Worm (Caenorhabditis elegans): Measurements from ENCODE around the gene C14F11.4.

- TF ChIP-seq ets-7 (tag; optimal IDR thresholded peaks at IDR 0.05) = no peak
- TF ChIP-seq flt-1 (GFP tag; IDR thresholded peaks at IDR 0.05) = no peak
- TF ChIP-seq sea-1 (GFP tag; conservative IDR thresholded peaks at IDR 0.05) = no peak
- TF ChIP-seq ama-1 (optimal IDR thresholded peaks at IDR 0.05) = no peak
- TF ChIP-seq tbx-37 (GFP tag; conservative IDR thresholded peaks at IDR 0.05) = no peak; the same call in 1 of the 2 replicates
- no peak for TF ChIP-seq scrt-1 (GFP tag; IDR thresholded peaks at IDR 0.05)
- no peak for TF ChIP-seq F13C5.2 (tag; optimal IDR thresholded peaks at IDR 0.05)
- TF ChIP-seq hmbx-1 (tag; optimal IDR thresholded peaks at IDR 0.05) = no peak
- no peak for TF ChIP-seq B0310.2 (tag; optimal IDR thresholded peaks at IDR 0.05)
- no peak for TF ChIP-seq aly-1 (tag; optimal IDR thresholded peaks at IDR 0.05)
- TF ChIP-seq tra-4 (tag; optimal IDR thresholded peaks at IDR 0.05) = no peak
Measured at ce11 chrX:6263194-6263698, 30.4 kb upstream of the C14F11.4 start, which contains the start of gene W05H9.4.
